Worm (Caenorhabditis elegans) whole organism, L4 larva: ENCODE data around the gene K10B3.5.

Experiments used
- F10B5.3 ChIP-seq: sonication (generic microtip); optimal IDR thresholded peaks from 2 replicates; lab custom pipeline; 2016; ENCODE audit warnings: mild to moderate bottlenecking, missing genetic modification characterization, missing compliant biosample characterization
- F37D6.2 ChIP-seq: sonication (generic microtip); optimal IDR thresholded peaks from 2 replicates; lab custom pipeline; 2016; ENCODE audit warnings: mild to moderate bottlenecking, missing genetic modification characterization, missing compliant biosample characterization
- F44E2.7 ChIP-seq: fragments of 200-800 bp; sonication (Bioruptor generic); IDR thresholded peaks from 2 replicates; pipeline ENCODE4 v2.1.2; 2022; ENCODE audit warnings: missing genetic modification characterization, missing compliant biosample characterization
- T20F7.1 ChIP-seq: fragments of 200-800 bp; sonication (Bioruptor generic); optimal IDR thresholded peaks from 2 replicates; lab custom pipeline; 2018; ENCODE audit warnings: mild to moderate bottlenecking, missing genetic modification characterization, missing compliant biosample characterization
- T26A8.4 ChIP-seq: fragments of 200-800 bp; sonication (Bioruptor generic); IDR thresholded peaks from 2 replicates; pipeline ENCODE4 v1.3.6; 2022; ENCODE audit warnings: missing genetic modification characterization, missing compliant biosample characterization
- Y105C5A.15 ChIP-seq: fragments of 200-800 bp; sonication (Bioruptor generic); IDR thresholded peaks from 2 replicates; pipeline ENCODE4 v1.3.6; 2022; ENCODE audit warnings: missing genetic modification characterization, missing compliant biosample characterization
- Y48G9A.11 ChIP-seq: fragments of 200-800 bp; sonication (Bioruptor generic); IDR thresholded peaks from 2 replicates; pipeline ENCODE4 v1.3.6; 2022; ENCODE audit warnings: missing genetic modification reagents, missing genetic modification characterization, missing compliant biosample characterization
- Y5F2A.4 ChIP-seq: fragments of 200-800 bp; sonication (Bioruptor generic); optimal IDR thresholded peaks from 2 replicates; lab custom pipeline; 2018; ENCODE audit warnings: mild to moderate bottlenecking, missing genetic modification characterization, missing compliant biosample characterization
- Y75B8A.6 ChIP-seq: fragments of 200-800 bp; sonication (Bioruptor generic); IDR thresholded peaks from 2 replicates; pipeline ENCODE4 v1.3.6; 2022; ENCODE audit warnings: missing genetic modification reagents, missing genetic modification characterization, missing compliant biosample characterization
- ZK546.5 ChIP-seq, 2 experiments: sonication (generic microtip); optimal IDR thresholded peaks; 2 replicates each; lab custom pipeline; 2017; ENCODE audit warnings: missing biosample characterization in 2 of 2, missing genetic modification characterization in 2 of 2
- aha-1 ChIP-seq: fragments of 150-350 bp; peaks from one replicate; lab custom pipeline; 2014; ENCODE audit warnings: missing biosample characterization, missing genetic modification characterization
- aly-2 ChIP-seq: sonication (generic microtip); optimal IDR thresholded peaks from 2 replicates; lab custom pipeline; 2018; ENCODE audit warnings: missing biosample characterization, missing genetic modification characterization
- ama-1 ChIP-seq: fragments of 150-350 bp; optimal IDR thresholded peaks from 2 replicates; lab custom pipeline; 2014; ENCODE audit warnings: inconsistent platforms, mixed read lengths
- attf-4 ChIP-seq: sonication (generic microtip); optimal IDR thresholded peaks from 3 replicates; lab custom pipeline; 2017; ENCODE audit warnings: missing biosample characterization, missing genetic modification characterization
- ceh-32 ChIP-seq: sonication (generic microtip); optimal IDR thresholded peaks from 2 replicates; lab custom pipeline; 2016; ENCODE audit warnings: mild to moderate bottlenecking, missing genetic modification characterization, missing compliant biosample characterization; ENCODE audit not compliant: poor library complexity
- ceh-62 ChIP-seq: sonication (generic microtip); optimal IDR thresholded peaks from 2 replicates; lab custom pipeline; 2017; ENCODE audit warnings: missing biosample characterization, missing genetic modification characterization
- cey-2 ChIP-seq: sonication (generic microtip); optimal IDR thresholded peaks from 3 replicates; lab custom pipeline; 2017; ENCODE audit warnings: missing genetic modification characterization, mild to moderate bottlenecking, missing compliant biosample characterization, antibody characterized with exemption, borderline replicate concordance; ENCODE audit not compliant: insufficient read depth
- ctbp-1 ChIP-seq: fragments of 200-800 bp; sonication (Bioruptor generic); IDR thresholded peaks from 2 replicates; pipeline ENCODE4 v1.3.6; 2022; ENCODE audit warnings: missing genetic modification reagents, missing genetic modification characterization, missing compliant biosample characterization
- dmd-8 ChIP-seq: fragments of 200-800 bp; sonication (Bioruptor generic); IDR thresholded peaks from 2 replicates; pipeline ENCODE4 v1.3.6; 2022; ENCODE audit warnings: missing genetic modification characterization, missing compliant biosample characterization
- dmd-9 ChIP-seq: fragments of 200-800 bp; sonication (Bioruptor generic); IDR thresholded peaks from 2 replicates; pipeline ENCODE4 v1.3.6; 2022; ENCODE audit warnings: missing genetic modification reagents, missing genetic modification characterization, missing compliant biosample characterization
- duxl-1 ChIP-seq: sonication (generic microtip); optimal IDR thresholded peaks from 2 replicates; lab custom pipeline; 2016; ENCODE audit warnings: mild to moderate bottlenecking, missing genetic modification characterization, moderate library complexity, missing compliant biosample characterization; ENCODE audit not compliant: poor library complexity
- egl-43 ChIP-seq: fragments of 200-800 bp; sonication (Bioruptor generic); IDR thresholded peaks from 2 replicates; pipeline ENCODE4 v1.3.6; 2022; ENCODE audit warnings: missing genetic modification reagents, missing genetic modification characterization, missing compliant biosample characterization
- fkh-10 ChIP-seq: fragments of 150-350 bp; optimal IDR thresholded peaks from 2 replicates; lab custom pipeline; 2014; ENCODE audit warnings: missing biosample characterization, missing genetic modification reagents, missing genetic modification characterization
- hif-1 ChIP-seq, 2 experiments: sonication (generic microtip); optimal IDR thresholded peaks; 2 replicates each; lab custom pipeline; 2016 to 2017; ENCODE audit warnings: missing compliant biosample characterization in 2 of 2, missing genetic modification characterization in 2 of 2, missing genetic modification reagents in 2 of 2, missing genotype in 2 of 2, mild to moderate bottlenecking in 1 of 2
- hlh-11 ChIP-seq: fragments of 200-800 bp; sonication (Bioruptor generic); optimal IDR thresholded peaks from 2 replicates; lab custom pipeline; 2018; ENCODE audit warnings: mild to moderate bottlenecking, missing genetic modification characterization, missing compliant biosample characterization
- hmg-1.1 ChIP-seq: fragments of 200-800 bp; sonication (Bioruptor generic); IDR thresholded peaks from 2 replicates; pipeline ENCODE4 v1.3.6; 2022; ENCODE audit warnings: missing genetic modification reagents, missing genetic modification characterization, missing compliant biosample characterization
- jun-1 ChIP-seq: fragments of 150-350 bp; optimal IDR thresholded peaks from 2 replicates; lab custom pipeline; 2014; ENCODE audit warnings: missing biosample characterization, missing genetic modification reagents, missing genetic modification characterization
- lin-13 ChIP-seq: fragments of 150-350 bp; optimal IDR thresholded peaks from 2 replicates; lab custom pipeline; 2014; ENCODE audit warnings: missing biosample characterization, missing genetic modification reagents, missing genetic modification characterization
- lin-29 ChIP-seq: fragments of 200-800 bp; sonication (Bioruptor generic); IDR thresholded peaks from 2 replicates; pipeline ENCODE4 v1.3.6; 2022; ENCODE audit warnings: missing genetic modification reagents, missing genetic modification characterization, missing compliant biosample characterization
- lin-38 ChIP-seq: fragments of 200-800 bp; sonication (Bioruptor generic); IDR thresholded peaks from 2 replicates; pipeline ENCODE4 v1.3.6; 2022; ENCODE audit warnings: missing genetic modification reagents, missing genetic modification characterization, missing compliant biosample characterization
- lin-39 ChIP-seq: fragments of 150-350 bp; optimal IDR thresholded peaks from 2 replicates; lab custom pipeline; 2014; ENCODE audit warnings: missing biosample characterization, missing genetic modification reagents, missing genetic modification characterization
- lir-3 ChIP-seq: sonication (generic microtip); optimal IDR thresholded peaks from 2 replicates; lab custom pipeline; 2016; ENCODE audit warnings: mild to moderate bottlenecking, missing genetic modification characterization, missing compliant biosample characterization
- lsy-2 ChIP-seq, 2 experiments: fragments of 150-350 bp in 1 of 2; sonication (generic microtip) in 1 of 2; optimal IDR thresholded peaks; 2 replicates each; lab custom pipeline; 2014 to 2017; ENCODE audit warnings: missing biosample characterization in 2 of 2, missing genetic modification characterization in 2 of 2
- mdt-29 ChIP-seq: fragments of 200-800 bp; sonication (Bioruptor generic); IDR thresholded peaks from 2 replicates; pipeline ENCODE4 v1.3.6; 2022; ENCODE audit warnings: missing genetic modification reagents, missing genetic modification characterization, missing compliant biosample characterization
- mes-2 ChIP-seq: sonication (generic microtip); optimal IDR thresholded peaks from 2 replicates; lab custom pipeline; 2016; ENCODE audit warnings: missing genotype, mild to moderate bottlenecking, missing genetic modification characterization, missing compliant biosample characterization; ENCODE audit not compliant: poor library complexity, severe bottlenecking
- mxl-3 ChIP-seq: fragments of 200-800 bp; sonication (Bioruptor generic); optimal IDR thresholded peaks from 2 replicates; lab custom pipeline; 2018; ENCODE audit warnings: mild to moderate bottlenecking, missing genetic modification characterization, missing compliant biosample characterization
- nhr-10 ChIP-seq: fragments of 150-350 bp; optimal IDR thresholded peaks from 2 replicates; lab custom pipeline; 2014; ENCODE audit warnings: missing biosample characterization, missing genetic modification characterization
- nhr-111 ChIP-seq: fragments of 200-800 bp; sonication (Bioruptor generic); optimal IDR thresholded peaks from 2 replicates; lab custom pipeline; 2018; ENCODE audit warnings: mild to moderate bottlenecking, missing genetic modification characterization, missing compliant biosample characterization
- nhr-237 ChIP-seq: sonication (generic microtip); optimal IDR thresholded peaks from 2 replicates; lab custom pipeline; 2017; ENCODE audit warnings: missing biosample characterization, missing genetic modification characterization
- nhr-42 ChIP-seq: fragments of 200-800 bp; sonication (Bioruptor generic); IDR thresholded peaks from 2 replicates; pipeline ENCODE4 v1.3.6; 2022; ENCODE audit warnings: missing genetic modification characterization, missing compliant biosample characterization
- nhr-6 ChIP-seq: fragments of 150-350 bp; optimal IDR thresholded peaks from 2 replicates; lab custom pipeline; 2014; ENCODE audit warnings: missing biosample characterization, missing genetic modification characterization
- pha-4 ChIP-seq, 2 experiments: fragments of 150-350 bp in 1 of 2; fragments of 200-800 bp in 1 of 2; sonication (Bioruptor generic) in 1 of 2; IDR thresholded peaks in 1 of 2; optimal IDR thresholded peaks in 1 of 2; 2 replicates each; pipeline versions ENCODE4 v1.3.6 to Lab custom; 2014 to 2022; ENCODE audit warnings: missing genetic modification characterization in 2 of 2, missing genetic modification reagents in 2 of 2, missing biosample characterization in 1 of 2, missing compliant biosample characterization in 1 of 2
- snpc-1.2 ChIP-seq: fragments of 200-800 bp; sonication (Bioruptor generic); IDR thresholded peaks from 2 replicates; pipeline ENCODE4 v1.3.6; 2022; ENCODE audit warnings: missing genetic modification reagents, missing genetic modification characterization, missing compliant biosample characterization
- spr-1 ChIP-seq: sonication (generic microtip); optimal IDR thresholded peaks from 2 replicates; lab custom pipeline; 2016; ENCODE audit warnings: mild to moderate bottlenecking, missing genetic modification characterization, missing compliant biosample characterization
- tag-97 ChIP-seq: fragments of 200-800 bp; sonication (Bioruptor generic); IDR thresholded peaks from 2 replicates; pipeline ENCODE4 v1.3.6; 2022; ENCODE audit warnings: missing genetic modification characterization, missing compliant biosample characterization
- unc-62 ChIP-seq, 3 experiments: fragments of 150-350 bp in 1 of 3; sonication (generic microtip); optimal IDR thresholded peaks in 2 of 3; peaks in 1 of 3; 1 replicate in 1 of 3; 2 replicates in 2 of 3; lab custom pipeline; 2014 to 2017; ENCODE audit warnings: missing biosample characterization in 3 of 3, missing genetic modification characterization in 3 of 3, missing genetic modification reagents in 3 of 3, missing genotype in 1 of 3
- zfp-3 ChIP-seq: fragments of 200-800 bp; sonication (Bioruptor generic); conservative IDR thresholded peaks from 2 replicates; pipeline ENCODE4 v1.3.6; 2022; ENCODE audit warnings: missing genetic modification reagents, missing genetic modification characterization, missing compliant biosample characterization
- zip-11 ChIP-seq: fragments of 200-800 bp; sonication (Bioruptor generic); IDR thresholded peaks from 2 replicates; pipeline ENCODE4 v1.3.6; 2022; ENCODE audit warnings: missing genetic modification characterization, missing compliant biosample characterization
- zip-2 ChIP-seq: fragments of 150-350 bp; optimal IDR thresholded peaks from 2 replicates; lab custom pipeline; 2014; ENCODE audit warnings: missing biosample characterization, missing genetic modification characterization
- ztf-11 ChIP-seq: fragments of 150-350 bp; optimal IDR thresholded peaks from 2 replicates; lab custom pipeline; 2014; ENCODE audit warnings: missing biosample characterization, missing genetic modification characterization
- ztf-7 ChIP-seq: fragments of 150-350 bp; optimal IDR thresholded peaks from 2 replicates; lab custom pipeline; 2014; ENCODE audit warnings: missing biosample characterization, missing genetic modification characterization

K10B3.5 gene

ce11 chrX:3102817-3103216, 3.5 kb downstream of the K10B3.5 start (continued):
- TF ChIP-seq lsy-2 (tag; optimal IDR thresholded peaks at IDR 0.05; lab: Kevin White, UChicago) = peak in 1 of 2 experiments; percentile 24
- no peak for TF ChIP-seq nhr-42
- peak; percentile 35 for TF ChIP-seq nhr-6
- TF ChIP-seq ceh-32 (tag; lab: Kevin White, UChicago) = no peak
- no peak for TF ChIP-seq tag-97 (GFP tag; lab: Robert Waterston, UW)
- no peak for TF ChIP-seq lin-39
- TF ChIP-seq Y75B8A.6 (GFP tag; lab: Robert Waterston, UW) = no peak
- TF ChIP-seq Y5F2A.4 = no peak
- TF ChIP-seq zip-2 (tag; lab: Kevin White, UChicago) = no peak
- no peak for TF ChIP-seq F37D6.2 (tag; lab: Kevin White, UChicago)
- 0 out of 2 replicates have a peak, but pooled peaks have one; percentile 39 for TF ChIP-seq hmg-1.1 (GFP tag; lab: Robert Waterston, UW)
- no peak for TF ChIP-seq jun-1 (tag; lab: Kevin White, UChicago)
- TF ChIP-seq nhr-237 (tag; lab: Kevin White, UChicago) = no peak
- no peak for TF ChIP-seq lir-3
- no peak for TF ChIP-seq ama-1 (lab: Kevin White, UChicago)
- no peak for TF ChIP-seq dmd-9 (GFP tag; lab: Robert Waterston, UW)
- TF ChIP-seq zfp-3 (GFP tag; lab: Robert Waterston, UW) = no peak
- TF ChIP-seq ceh-62 = no peak
- TF ChIP-seq Y48G9A.11 (GFP tag; lab: Robert Waterston, UW) = no peak
- TF ChIP-seq ztf-7 = no peak
- no peak for TF ChIP-seq ztf-11 (tag; lab: Kevin White, UChicago)
- TF ChIP-seq dmd-8 (GFP tag; lab: Robert Waterston, UW) = no peak
- no peak for TF ChIP-seq mdt-29 (GFP tag; lab: Robert Waterston, UW)
- TF ChIP-seq lin-29 = no peak
- TF ChIP-seq T20F7.1 (GFP tag; lab: Kevin White, UChicago) = no peak
- peak; percentile 39 for TF ChIP-seq mxl-3 (GFP tag; lab: Kevin White, UChicago)
- no peak for TF ChIP-seq lin-38
- no peak for TF ChIP-seq F10B5.3 (tag; lab: Kevin White, UChicago)
- TF ChIP-seq egl-43 (GFP tag; lab: Robert Waterston, UW) = peak; percentile 58; the same call in 1 of the 2 replicates
- no peak for TF ChIP-seq hif-1 (tag; optimal IDR thresholded peaks at IDR 0.05; lab: Kevin White, UChicago)
- TF ChIP-seq mes-2 (tag; lab: Kevin White, UChicago) = peak; percentile 44
- TF ChIP-seq aha-1 (tag; lab: Kevin White, UChicago) = peak; percentile 94
- TF ChIP-seq ZK546.5 (tag; optimal IDR thresholded peaks at IDR 0.05; lab: Kevin White, UChicago) = no peak
- no peak for TF ChIP-seq pha-4 (GFP tag; IDR thresholded peaks at IDR 0.05; lab: Robert Waterston, UW)
- no peak for TF ChIP-seq pha-4 (tag; optimal IDR thresholded peaks at IDR 0.05; lab: Kevin White, UChicago)
- no peak for TF ChIP-seq snpc-1.2
- no peak for TF ChIP-seq nhr-10 (tag; lab: Kevin White, UChicago)
- no peak for TF ChIP-seq Y105C5A.15 (GFP tag; lab: Robert Waterston, UW)
- no peak for TF ChIP-seq F44E2.7
- TF ChIP-seq lin-13 = no peak
- TF ChIP-seq duxl-1 (tag; lab: Kevin White, UChicago) = no peak
- no peak for TF ChIP-seq attf-4
- peak; percentile 24; the same call in 1 of the 2 replicates for TF ChIP-seq T26A8.4 (GFP tag; lab: Robert Waterston, UW)
- no peak for TF ChIP-seq zip-11 (GFP tag; lab: Robert Waterston, UW)
- no peak for TF ChIP-seq fkh-10
- no peak for TF ChIP-seq nhr-111 (GFP tag; lab: Kevin White, UChicago)
- TF ChIP-seq aly-2 (tag; lab: Kevin White, UChicago) = no peak
- no peak for TF ChIP-seq ctbp-1 (GFP tag; lab: Robert Waterston, UW)
- TF ChIP-seq cey-2 = no peak
- no peak for TF ChIP-seq spr-1
- peak; percentile 32 for TF ChIP-seq hlh-11 (tag; lab: Kevin White, UChicago)
- no peak for TF ChIP-seq unc-62 (GFP tag; optimal IDR thresholded peaks at IDR 0.05 in 1 of 2; lab: Kevin White, UChicago)
- no peak for TF ChIP-seq unc-62 (tag; optimal IDR thresholded peaks at IDR 0.05; lab: Kevin White, UChicago)
